Worm (Caenorhabditis elegans) whole organism, midembryonic: ENCODE data around the gene cutl-15.

Source experiments
- cog-1 ChIP-seq: sonication (generic microtip); optimal IDR thresholded peaks from 2 replicates; lab custom pipeline; 2016; ENCODE audit warnings: missing genetic modification characterization, missing compliant biosample characterization
- flt-1 ChIP-seq: fragments of 200-800 bp; sonication (Bioruptor generic); IDR thresholded peaks from 2 replicates; pipeline ENCODE4 v1.3.6; 2022; ENCODE audit warnings: missing genetic modification characterization, missing compliant biosample characterization
- med-1 ChIP-seq: sonication (generic microtip); optimal IDR thresholded peaks from 2 replicates; lab custom pipeline; 2017; ENCODE audit warnings: missing genetic modification characterization, mild to moderate bottlenecking, missing compliant biosample characterization, antibody characterized with exemption, missing genetic modification reagents; ENCODE audit not compliant: insufficient read depth
- ref-1 ChIP-seq: fragments of 200-800 bp; sonication (Bioruptor generic); conservative IDR thresholded peaks from 2 replicates; pipeline ENCODE4 v1.3.6; 2022; ENCODE audit warnings: missing genetic modification reagents, missing genetic modification characterization, missing compliant biosample characterization
- ztf-23 ChIP-seq: fragments of 200-800 bp; sonication (Bioruptor generic); IDR thresholded peaks from 2 replicates; pipeline ENCODE4 v1.3.6; 2022; ENCODE audit warnings: missing genetic modification reagents, missing genetic modification characterization, missing compliant biosample characterization
- ztf-29 ChIP-seq: fragments of 200-800 bp; sonication (Bioruptor generic); IDR thresholded peaks from 2 replicates; pipeline ENCODE4 v1.3.6; 2022; ENCODE audit warnings: missing genetic modification reagents, missing genetic modification characterization, missing compliant biosample characterization

DNA sequence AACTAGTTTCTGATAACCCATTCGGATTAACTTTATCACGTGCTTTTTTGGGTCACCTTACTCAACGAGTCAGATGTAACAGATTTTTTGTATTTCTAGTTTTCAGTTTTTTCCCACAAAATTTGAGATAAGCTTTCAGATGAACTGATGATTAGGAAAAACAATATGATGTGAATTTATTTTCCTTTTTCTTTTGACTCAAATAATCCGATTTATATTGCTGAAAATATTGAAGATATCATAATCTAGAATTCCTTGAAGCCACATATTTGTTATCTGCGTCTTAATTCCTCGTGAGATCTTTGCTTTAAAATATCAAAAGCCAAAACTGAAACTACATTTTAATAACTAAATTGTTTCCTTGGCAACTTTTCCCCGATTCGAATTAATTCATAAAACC is 30.8 kb downstream of the cutl-15 start:
- TF ChIP-seq cog-1 (tag; lab: Kevin White, UChicago) (no peak), ref-1 (GFP tag; lab: Robert Waterston, UW) (no peak), ztf-29 (GFP tag; lab: Robert Waterston, UW) (no peak), ztf-23 (GFP tag; lab: Robert Waterston, UW) (no peak), flt-1 (GFP tag; lab: Robert Waterston, UW) (no peak), med-1 (no peak)
